Fruit fly (Drosophila melanogaster) whole organism, embryonic: ENCODE measurements around the gene cv-c.
A peak's percentile ranks its signal among the peaks of the same experiment; 100 is the strongest.

Source experiments
- C15 ChIP-seq: fragments of 200-800 bp; sonication (Bioruptor generic); IDR thresholded peaks from 3 replicates; pipeline ENCODE4 v1.3.6; 2022; ENCODE audit warnings: missing biosample characterization, missing genetic modification characterization
- CG11085 ChIP-seq: fragments of 200-800 bp; sonication (Bioruptor generic); IDR thresholded peaks from 2 replicates; pipeline ENCODE4 v1.3.6; 2022; ENCODE audit warnings: missing biosample characterization, missing genetic modification characterization
- CG11504 ChIP-seq: fragments of 200-800 bp; sonication (Bioruptor generic); optimal IDR thresholded peaks from 3 replicates; lab custom pipeline; 2019; ENCODE audit warnings: missing biosample characterization, mild to moderate bottlenecking, missing genetic modification characterization, moderate library complexity
- CG12104 ChIP-seq: fragments of 200-800 bp; sonication (Bioruptor generic); optimal IDR thresholded peaks from 3 replicates; lab custom pipeline; 2016; ENCODE audit warnings: missing biosample characterization, missing genetic modification characterization
- CG12299 ChIP-seq: fragments of 200-800 bp; sonication (Bioruptor generic); optimal IDR thresholded peaks from 2 replicates; lab custom pipeline; 2018; ENCODE audit warnings: missing biosample characterization, mild to moderate bottlenecking, missing genetic modification characterization
- CG13287 ChIP-seq: fragments of 200-800 bp; sonication (Bioruptor generic); IDR thresholded peaks from 2 replicates; pipeline ENCODE4 v1.3.6; 2022; ENCODE audit warnings: missing biosample characterization, missing genetic modification characterization; ENCODE audit not compliant: partially characterized antibody
- CG13424 ChIP-seq: fragments of 200-800 bp; sonication (Bioruptor generic); optimal IDR thresholded peaks from 2 replicates; lab custom pipeline; 2019; ENCODE audit warnings: missing biosample characterization, mild to moderate bottlenecking, missing genetic modification characterization, moderate library complexity
- CG17802 ChIP-seq: fragments of 200-800 bp; sonication (Bioruptor generic); optimal IDR thresholded peaks from 2 replicates; lab custom pipeline; 2018; ENCODE audit warnings: missing biosample characterization, mild to moderate bottlenecking, missing genetic modification characterization, moderate library complexity
- CG1792 ChIP-seq: fragments of 200-800 bp; sonication (Bioruptor generic); optimal IDR thresholded peaks from 2 replicates; lab custom pipeline; 2016; ENCODE audit warnings: missing biosample characterization, missing genetic modification characterization
- CG18476 ChIP-seq: fragments of 200-800 bp; sonication (Bioruptor generic); optimal IDR thresholded peaks from 2 replicates; lab custom pipeline; 2016; ENCODE audit warnings: missing biosample characterization, mild to moderate bottlenecking, missing genetic modification characterization
- CG4328 ChIP-seq: fragments of 200-800 bp; sonication (Bioruptor generic); optimal IDR thresholded peaks from 3 replicates; lab custom pipeline; 2017; ENCODE audit warnings: missing biosample characterization, missing genetic modification reagents, missing genetic modification characterization
- CG4854 ChIP-seq: fragments of 200-800 bp; sonication (Bioruptor generic); optimal IDR thresholded peaks from 2 replicates; lab custom pipeline; 2016; ENCODE audit warnings: missing biosample characterization, missing genetic modification characterization, inconsistent platforms
- CG9817 ChIP-seq: fragments of 200-800 bp; sonication (Bioruptor generic); optimal IDR thresholded peaks from 2 replicates; lab custom pipeline; 2018; ENCODE audit warnings: missing biosample characterization, mild to moderate bottlenecking, missing genetic modification characterization, moderate library complexity
- CHES-1-like ChIP-seq: fragments of 200-800 bp; sonication (Bioruptor generic); optimal IDR thresholded peaks from 2 replicates; lab custom pipeline; 2016; ENCODE audit warnings: missing biosample characterization, missing genetic modification characterization
- Fer3 ChIP-seq: fragments of 200-800 bp; sonication (Bioruptor generic); optimal IDR thresholded peaks from 2 replicates; lab custom pipeline; 2018; ENCODE audit warnings: missing biosample characterization, mild to moderate bottlenecking, missing genetic modification characterization, moderate library complexity
- GATAe ChIP-seq: fragments of 200-800 bp; sonication (Bioruptor generic); conservative IDR thresholded peaks from 2 replicates; pipeline ENCODE4 v1.3.6; 2022; ENCODE audit warnings: missing biosample characterization, missing genetic modification characterization
- HLH3B ChIP-seq: fragments of 200-800 bp; sonication (Bioruptor generic); IDR thresholded peaks from 2 replicates; pipeline ENCODE4 v1.3.6; 2022; ENCODE audit warnings: missing biosample characterization, missing genetic modification characterization
- HLHmδ ChIP-seq: fragments of 200-800 bp; sonication (Bioruptor generic); optimal IDR thresholded peaks from 2 replicates; lab custom pipeline; 2018; ENCODE audit warnings: missing biosample characterization, mild to moderate bottlenecking, missing genetic modification characterization, moderate library complexity
- Hmx ChIP-seq: fragments of 200-800 bp; sonication (Bioruptor generic); optimal IDR thresholded peaks from 2 replicates; lab custom pipeline; 2016; ENCODE audit warnings: missing biosample characterization, missing genetic modification characterization
- Hr51 ChIP-seq, 2 experiments: fragments of 200-800 bp; sonication (Bioruptor generic); optimal IDR thresholded peaks; 2 replicates in 1 of 2; 3 replicates in 1 of 2; lab custom pipeline; 2016 to 2018; ENCODE audit warnings: missing biosample characterization in 2 of 2, missing genetic modification characterization in 2 of 2, mild to moderate bottlenecking in 1 of 2, moderate library complexity in 1 of 2
- Kr ChIP-seq: fragments of 200-800 bp; sonication (Bioruptor generic); optimal IDR thresholded peaks from 2 replicates; lab custom pipeline; 2017; ENCODE audit warnings: missing biosample characterization, mild to moderate bottlenecking, missing genetic modification characterization
- NC2β ChIP-seq: fragments of 200-800 bp; sonication (Bioruptor generic); optimal IDR thresholded peaks from 2 replicates; lab custom pipeline; 2016; ENCODE audit warnings: missing biosample characterization, missing genetic modification characterization
- NK7.1 ChIP-seq: fragments of 200-800 bp; sonication (Bioruptor generic); optimal IDR thresholded peaks from 3 replicates; lab custom pipeline; 2016; ENCODE audit warnings: missing biosample characterization, missing genetic modification characterization
- NfI ChIP-seq: fragments of 200-800 bp; sonication (Bioruptor generic); optimal IDR thresholded peaks from 3 replicates; lab custom pipeline; 2018; ENCODE audit warnings: missing biosample characterization, mild to moderate bottlenecking, missing genetic modification characterization, moderate library complexity
- Scr ChIP-seq: fragments of 200-800 bp; sonication (Bioruptor generic); IDR thresholded peaks from 2 replicates; pipeline ENCODE4 v1.3.6; 2022; ENCODE audit warnings: missing biosample characterization, missing genetic modification characterization; ENCODE audit not compliant: partially characterized antibody
- Stat92E ChIP-seq, 3 experiments: fragments of >200 bp in 2 of 3; fragments of 200-800 bp in 1 of 3; sonication (Bioruptor generic) in 1 of 3; optimal IDR thresholded peaks; 2 replicates each; lab custom pipeline; 2017 to 2019; ENCODE audit warnings: missing biosample characterization in 3 of 3, missing genetic modification characterization in 3 of 3, mild to moderate bottlenecking in 1 of 3, moderate library complexity in 1 of 3
- Taf1 ChIP-seq: fragments of 200-800 bp; sonication (Bioruptor generic); IDR thresholded peaks from 2 replicates; pipeline ENCODE4 v1.3.6; 2022; ENCODE audit warnings: missing biosample characterization, missing genetic modification characterization
- Tbp ChIP-seq: fragments of >200 bp; optimal IDR thresholded peaks from 2 replicates; lab custom pipeline; 2018; ENCODE audit warnings: missing biosample characterization, missing genetic modification characterization
- Xbp1 ChIP-seq: fragments of 200-800 bp; sonication (Bioruptor generic); optimal IDR thresholded peaks from 3 replicates; lab custom pipeline; 2016; ENCODE audit warnings: missing biosample characterization, mild to moderate bottlenecking, missing genetic modification characterization
- bsh ChIP-seq, 2 experiments: fragments of 200-800 bp; sonication (Bioruptor generic); optimal IDR thresholded peaks; 2 replicates each; lab custom pipeline; 2017 to 2018; ENCODE audit warnings: mild to moderate bottlenecking in 2 of 2, missing biosample characterization in 2 of 2, missing genetic modification characterization in 2 of 2, moderate library complexity in 1 of 2
- corto ChIP-seq: fragments of 200-800 bp; sonication (Bioruptor generic); optimal IDR thresholded peaks from 2 replicates; lab custom pipeline; 2016; ENCODE audit warnings: missing biosample characterization, mild to moderate bottlenecking, missing genetic modification characterization, moderate library complexity
- da ChIP-seq: fragments of 200-800 bp; sonication (Bioruptor generic); optimal IDR thresholded peaks from 2 replicates; lab custom pipeline; 2016; ENCODE audit warnings: missing biosample characterization, missing genetic modification characterization
- disco-r ChIP-seq: fragments of 200-800 bp; sonication (Bioruptor generic); optimal IDR thresholded peaks from 2 replicates; lab custom pipeline; 2016; ENCODE audit warnings: missing biosample characterization, missing genetic modification characterization
- hb ChIP-seq: fragments of 200-800 bp; sonication (Bioruptor generic); IDR thresholded peaks from 3 replicates; pipeline ENCODE4 v1.3.6; 2022; ENCODE audit warnings: missing biosample characterization, missing genetic modification characterization; ENCODE audit not compliant: partially characterized antibody
- inv ChIP-seq: fragments of 200-800 bp; sonication (Bioruptor generic); IDR thresholded peaks from 2 replicates; pipeline ENCODE4 v1.3.6; 2022; ENCODE audit warnings: missing biosample characterization, missing genetic modification characterization; ENCODE audit not compliant: partially characterized antibody
- lmd ChIP-seq: fragments of 200-800 bp; sonication (Bioruptor generic); IDR thresholded peaks from 2 replicates; pipeline ENCODE4 v1.3.6; 2022; ENCODE audit warnings: missing biosample characterization, missing genetic modification characterization
- lov ChIP-seq, 2 experiments: fragments of 200-800 bp in 1 of 2; fragments of >200 bp in 1 of 2; sonication (Bioruptor generic) in 1 of 2; IDR thresholded peaks in 1 of 2; optimal IDR thresholded peaks in 1 of 2; 2 replicates in 1 of 2; 3 replicates in 1 of 2; pipeline versions ENCODE4 v1.3.6 to Lab custom; 2017 to 2022; ENCODE audit warnings: missing biosample characterization in 1 of 2, missing genetic modification characterization in 1 of 2
- oc ChIP-seq: fragments of 200-800 bp; sonication (Bioruptor generic); optimal IDR thresholded peaks from 2 replicates; lab custom pipeline; 2018; ENCODE audit warnings: missing biosample characterization, mild to moderate bottlenecking, missing genetic modification characterization, moderate library complexity
- pum ChIP-seq: fragments of 200-800 bp; sonication (Bioruptor generic); optimal IDR thresholded peaks from 2 replicates; lab custom pipeline; 2016; ENCODE audit warnings: missing biosample characterization, missing genetic modification characterization
- pzg ChIP-seq: fragments of 200-800 bp; sonication (Bioruptor generic); optimal IDR thresholded peaks from 3 replicates; lab custom pipeline; 2018; ENCODE audit warnings: missing biosample characterization, mild to moderate bottlenecking, missing genetic modification characterization, moderate library complexity
- sc ChIP-seq, 3 experiments: fragments of >200 bp in 2 of 3; fragments of 200-800 bp in 1 of 3; sonication (Bioruptor generic) in 1 of 3; optimal IDR thresholded peaks; 2 replicates in 2 of 3; 3 replicates in 1 of 3; lab custom pipeline; 2017; ENCODE audit warnings: mild to moderate bottlenecking in 1 of 3, missing biosample characterization in 1 of 3, missing genetic modification characterization in 1 of 3, missing genetic modification reagents in 1 of 3
- sens ChIP-seq: fragments of 200-800 bp; sonication (Bioruptor generic); peaks from one replicate; lab custom pipeline; 2016; ENCODE audit warnings: missing biosample characterization, missing genetic modification characterization
- sens-2 ChIP-seq: fragments of 200-800 bp; sonication (Bioruptor generic); IDR thresholded peaks from 2 replicates; pipeline ENCODE4 v1.3.6; 2022; ENCODE audit warnings: missing biosample characterization, missing genetic modification characterization
- sug ChIP-seq: fragments of 200-800 bp; optimal IDR thresholded peaks from 2 replicates; lab custom pipeline; 2019; ENCODE audit warnings: missing biosample characterization, mild to moderate bottlenecking, missing genetic modification characterization, moderate library complexity
- tll ChIP-seq, 2 experiments: fragments of 200-800 bp in 1 of 2; fragments of >200 bp in 1 of 2; sonication (Bioruptor generic) in 1 of 2; optimal IDR thresholded peaks; 2 replicates each; lab custom pipeline; 2017 to 2019; ENCODE audit warnings: missing biosample characterization in 2 of 2, missing genetic modification characterization in 2 of 2, mild to moderate bottlenecking in 1 of 2, moderate library complexity in 1 of 2
- tna ChIP-seq: fragments of 200-800 bp; sonication (Bioruptor generic); IDR thresholded peaks from 2 replicates; pipeline ENCODE4 v1.3.6; 2022; ENCODE audit warnings: missing biosample characterization, missing genetic modification characterization; ENCODE audit not compliant: partially characterized antibody
- wek ChIP-seq: fragments of 200-800 bp; sonication (Bioruptor generic); optimal IDR thresholded peaks from 3 replicates; lab custom pipeline; 2018; ENCODE audit warnings: missing biosample characterization, mild to moderate bottlenecking, missing genetic modification characterization, moderate library complexity
- zen ChIP-seq: fragments of 200-800 bp; sonication (Bioruptor generic); optimal IDR thresholded peaks from 3 replicates; lab custom pipeline; 2018; ENCODE audit warnings: missing biosample characterization, mild to moderate bottlenecking, missing genetic modification characterization, moderate library complexity

cv-c gene

dm6 chr3R:14361741-14362232, 119.7 kb downstream of the cv-c start, which contains the start of gene Dnaaf5 (continued):
- TF ChIP-seq disco-r (GFP tag; lab: Kevin White, UChicago), result no peak
- no peak for TF ChIP-seq tll (GFP tag; optimal IDR thresholded peaks at IDR 0.05; lab: Kevin White, UChicago)
- TF ChIP-seq CG11085 (GFP tag; lab: Robert Waterston, UW), result no peak
- no peak for TF ChIP-seq sens-2 (GFP tag; lab: Robert Waterston, UW)
- no peak for TF ChIP-seq pum (GFP tag; lab: Kevin White, UChicago)
- no peak for TF ChIP-seq Tbp (GFP tag; lab: Kevin White, UChicago)
- TF ChIP-seq zen (tag; lab: Kevin White, UChicago), result no peak
- no peak for TF ChIP-seq inv (GFP tag; lab: Robert Waterston, UW)
- TF ChIP-seq NK7.1 (GFP tag; lab: Kevin White, UChicago), result no peak
- TF ChIP-seq CG13424 (tag; lab: Kevin White, UChicago), result no peak
- no peak for TF ChIP-seq CG4854 (GFP tag; lab: Kevin White, UChicago)
- peak; percentile 58 for TF ChIP-seq lov (optimal IDR thresholded peaks at IDR 0.05; lab: Kevin White, UChicago)
- TF ChIP-seq lov (GFP tag; IDR thresholded peaks at IDR 0.05; lab: Robert Waterston, UW), result no peak
- TF ChIP-seq Fer3 (tag; lab: Kevin White, UChicago), result peak; percentile 9
- no peak for TF ChIP-seq wek
- TF ChIP-seq sens, result peak; percentile 67
- TF ChIP-seq tna (GFP tag; lab: Robert Waterston, UW), result no peak
- TF ChIP-seq Kr, result no peak
- no peak for TF ChIP-seq CG17802 (tag; lab: Kevin White, UChicago)
- no peak for TF ChIP-seq Hr51 (GFP tag; optimal IDR thresholded peaks at IDR 0.05; lab: Kevin White, UChicago)
- no peak for TF ChIP-seq CG9817 (tag; lab: Kevin White, UChicago)
- peak; percentile 21 for TF ChIP-seq NC2β (GFP tag; lab: Kevin White, UChicago)
- peak; percentile 75 for TF ChIP-seq sug (tag; lab: Kevin White, UChicago)
- no peak for TF ChIP-seq CG4328
- TF ChIP-seq CG11504, result peak; percentile 69
- TF ChIP-seq CHES-1-like, result peak; percentile 17
- peak; percentile 8 for TF ChIP-seq CG12299 (tag; lab: Kevin White, UChicago)
- TF ChIP-seq Hmx (GFP tag; lab: Kevin White, UChicago), result no peak
- peak; percentile 34 for TF ChIP-seq pzg (GFP tag; lab: Kevin White, UChicago)
- TF ChIP-seq bsh (GFP tag; optimal IDR thresholded peaks at IDR 0.05; lab: Kevin White, UChicago), result no peak
- no peak for TF ChIP-seq hb (GFP tag; lab: Robert Waterston, UW)
- TF ChIP-seq corto, result no peak
- TF ChIP-seq Taf1, result no peak
- no peak for TF ChIP-seq C15 (GFP tag; lab: Robert Waterston, UW)
- TF ChIP-seq GATAe (GFP tag; lab: Robert Waterston, UW), result peak; percentile 75
- TF ChIP-seq Xbp1 (GFP tag; lab: Kevin White, UChicago), result no peak
- TF ChIP-seq NfI, result peak; percentile 37
- TF ChIP-seq CG18476 (GFP tag; lab: Kevin White, UChicago), result no peak
- peak; percentile 8 for TF ChIP-seq oc (tag; lab: Kevin White, UChicago)
- TF ChIP-seq lmd (GFP tag; lab: Robert Waterston, UW), result no peak
- TF ChIP-seq HLHmδ (GFP tag; lab: Kevin White, UChicago), result no peak
- TF ChIP-seq Stat92E (GFP tag; optimal IDR thresholded peaks at IDR 0.05; lab: Kevin White, UChicago), result peak in 1 of 3 experiments; percentile 45
- TF ChIP-seq Scr (GFP tag; lab: Robert Waterston, UW), result no peak; the same call in 1 of the 2 replicates
- peak; percentile 24; the same call in 1 of the 2 replicates for TF ChIP-seq CG13287 (GFP tag; lab: Robert Waterston, UW)
- TF ChIP-seq da (GFP tag; lab: Kevin White, UChicago), result no peak
- no peak for TF ChIP-seq HLH3B (GFP tag; lab: Robert Waterston, UW)
- no peak for TF ChIP-seq CG1792
- TF ChIP-seq CG12104 (GFP tag; lab: Kevin White, UChicago), result no peak
- no peak for TF ChIP-seq sc (optimal IDR thresholded peaks at IDR 0.05; lab: Kevin White, UChicago)
- no peak for TF ChIP-seq sc (GFP tag; optimal IDR thresholded peaks at IDR 0.05; lab: Kevin White, UChicago)
